Worm (Caenorhabditis elegans): Measurements from ENCODE around the gene F21A3.2.
A peak's percentile ranks its signal among the peaks of the same experiment; 100 is the strongest.

The F21A3.2 gene

ce11 chrV:15577395-15577896 lies 43.7 kb upstream of the F21A3.2 start, which contains the start of gene atx-3:
TSS of gene atx-3 (minus strand) at chrV:15577445.
- TF ChIP-seq hlh-30 (tag; optimal IDR thresholded peaks at IDR 0.05; ENCODE audit: insufficient read depth) (peak; percentile 4), Y48G9A.11 (GFP tag; IDR thresholded peaks at IDR 0.05) (peak; percentile 37; the same call in 1 of the 2 replicates), ceh-20 (GFP tag; IDR thresholded peaks at IDR 0.05) (no peak), snpc-4 (tag; optimal IDR thresholded peaks at IDR 0.05) (no peak), fos-1 (tag; optimal IDR thresholded peaks at IDR 0.05) (no peak), ZK546.5 (tag; optimal IDR thresholded peaks at IDR 0.05) (no peak), nhr-76 (tag; optimal IDR thresholded peaks at IDR 0.05) (no peak), dmd-8 (GFP tag; IDR thresholded peaks at IDR 0.05) (no peak), pha-4 (GFP tag; IDR thresholded peaks at IDR 0.05) (no peak), pha-4 (tag; optimal IDR thresholded peaks at IDR 0.05) (no peak)

ce11 chrV:15575305-15575704 lies 41.5 kb upstream of the F21A3.2 start, which contains the start of gene mdt-28:
TSS of gene mdt-28 (minus strand) at chrV:15575405.
- no peak for TF ChIP-seq mxl-3 (GFP tag; optimal IDR thresholded peaks at IDR 0.05)
- TF ChIP-seq lin-38 (GFP tag; IDR thresholded peaks at IDR 0.05): 0 out of 2 replicates have a peak, but pooled peaks have one; percentile 33

- TF ChIP-seq ceh-32 (tag; optimal IDR thresholded peaks at IDR 0.05; ENCODE audit: poor library complexity): no peak
- TF ChIP-seq lin-13 (GFP tag; optimal IDR thresholded peaks at IDR 0.05): no peak
- TF ChIP-seq mes-2 (tag; optimal IDR thresholded peaks at IDR 0.05; ENCODE audit: poor library complexity, severe bottlenecking): no peak
- TF ChIP-seq nhr-10 (tag; optimal IDR thresholded peaks at IDR 0.05): no peak
- no peak for TF ChIP-seq spr-1 (tag; optimal IDR thresholded peaks at IDR 0.05)
- no peak for TF ChIP-seq daf-8 (GFP tag; IDR thresholded peaks at IDR 0.05)
- TF ChIP-seq ztf-11 (tag; optimal IDR thresholded peaks at IDR 0.05): no peak
- no peak for TF ChIP-seq lim-7 (GFP tag; IDR thresholded peaks at IDR 0.05)
- no peak for TF ChIP-seq nhr-25 (tag; optimal IDR thresholded peaks at IDR 0.05; ENCODE audit: borderline replicate concordance, insufficient read depth)
- TF ChIP-seq nhr-76 (tag; optimal IDR thresholded peaks at IDR 0.05): no peak
- TF ChIP-seq nhr-6 (tag; optimal IDR thresholded peaks at IDR 0.05): no peak
- no peak for TF ChIP-seq madf-5 (GFP tag; IDR thresholded peaks at IDR 0.05)
- TF ChIP-seq dmd-6 (GFP tag; IDR thresholded peaks at IDR 0.05): no peak
- no peak for TF ChIP-seq nhr-42 (GFP tag; IDR thresholded peaks at IDR 0.05)
- no peak for TF ChIP-seq tra-1 (GFP tag; IDR thresholded peaks at IDR 0.05)
- no peak for TF ChIP-seq daf-16 (GFP tag; optimal IDR thresholded peaks at IDR 0.05)
- no peak for TF ChIP-seq daf-16 (tag; optimal IDR thresholded peaks at IDR 0.05)
These were observed 38.8 kb upstream of the F21A3.2 start, which contains the start of gene fbxa-94 for ce11 chrV:15572613-15573012. TSS of gene fbxa-94 (plus strand) at chrV:15572913.

- TF ChIP-seq Y48G9A.11 (GFP tag; IDR thresholded peaks at IDR 0.05) (0 out of 2 replicates have a peak, but pooled peaks have one; percentile 11), F37D6.2 (tag; optimal IDR thresholded peaks at IDR 0.05) (no peak), aha-1 (tag) (peak; percentile 55)
These were observed 37.3 kb upstream of the F21A3.2 start, which contains the start of gene fbxa-95 for ce11 chrV:15571006-15571526. TSS of gene fbxa-95 (plus strand) at chrV:15571476.

- peak in 1 of 2 experiments; percentile 81 for TF ChIP-seq unc-62 (GFP tag; optimal IDR thresholded peaks at IDR 0.05 in 1 of 2)
- no peak for TF ChIP-seq unc-62 (tag; optimal IDR thresholded peaks at IDR 0.05)
- TF ChIP-seq php-3 (GFP tag; IDR thresholded peaks at IDR 0.05): no peak
- TF ChIP-seq ZK546.5 (tag; optimal IDR thresholded peaks at IDR 0.05): no peak
- TF ChIP-seq nhr-77 (tag; optimal IDR thresholded peaks at IDR 0.05): peak; percentile 56
- peak; percentile 70 for TF ChIP-seq mep-1 (tag; optimal IDR thresholded peaks at IDR 0.05)
- TF ChIP-seq nhr-237 (tag; optimal IDR thresholded peaks at IDR 0.05): no peak
- peak; percentile 93 for TF ChIP-seq dpl-1 (GFP tag; optimal IDR thresholded peaks at IDR 0.05)
- TF ChIP-seq Y48G9A.11 (GFP tag; IDR thresholded peaks at IDR 0.05): peak; percentile 93
- peak; percentile 94 for TF ChIP-seq ama-1 (optimal IDR thresholded peaks at IDR 0.05)
- peak; percentile 37 to 73 for TF ChIP-seq lsy-2 (tag; optimal IDR thresholded peaks at IDR 0.05)
- no peak for TF ChIP-seq daf-16 (GFP tag; optimal IDR thresholded peaks at IDR 0.05)
- peak; percentile 50 for TF ChIP-seq daf-16 (tag; optimal IDR thresholded peaks at IDR 0.05)
- TF ChIP-seq Y75B8A.6 (GFP tag; IDR thresholded peaks at IDR 0.05): no peak
- TF ChIP-seq mes-2 (tag; optimal IDR thresholded peaks at IDR 0.05; ENCODE audit: poor library complexity, severe bottlenecking): peak; percentile 75
- TF ChIP-seq nhr-42 (GFP tag; IDR thresholded peaks at IDR 0.05): no peak
- TF ChIP-seq hif-1 (tag; optimal IDR thresholded peaks at IDR 0.05): peak in 1 of 2 experiments; percentile 19
- peak; percentile 40 for TF ChIP-seq nhr-6 (tag; optimal IDR thresholded peaks at IDR 0.05)
- TF ChIP-seq nhr-10 (tag; optimal IDR thresholded peaks at IDR 0.05): peak; percentile 85
These were observed 36.1 kb upstream of the F21A3.2 start, which contains the start of gene lsm-5 for ce11 chrV:15569702-15570430. TSS of gene lsm-5 (plus strand) at chrV:15570380.
